Worm (Caenorhabditis elegans) whole organism, L3 larva: ENCODE results near the gene gst-28.

Experiments
- ama-1 ChIP-seq: fragments of 150-350 bp; optimal IDR thresholded peaks from 2 replicates; lab custom pipeline; 2018
- elt-2 ChIP-seq: sonication (generic microtip); optimal IDR thresholded peaks from 2 replicates; lab custom pipeline; 2016; ENCODE audit warnings: missing genetic modification reagents, mild to moderate bottlenecking, missing genetic modification characterization, missing compliant biosample characterization
- elt-3 ChIP-seq, 3 experiments: fragments of 150-350 bp in 1 of 3; sonication (generic microtip) in 2 of 3; optimal IDR thresholded peaks; 2 replicates in 2 of 3; 4 replicates in 1 of 3; lab custom pipeline; 2014 to 2017; ENCODE audit warnings: missing biosample characterization in 3 of 3, missing genetic modification characterization in 3 of 3
- fkh-10 ChIP-seq: sonication (generic microtip); optimal IDR thresholded peaks from 2 replicates; lab custom pipeline; 2017; ENCODE audit warnings: missing biosample characterization, missing genetic modification reagents, missing genetic modification characterization
- fkh-2 ChIP-seq: fragments of 150-350 bp; optimal IDR thresholded peaks from 2 replicates; lab custom pipeline; 2014; ENCODE audit warnings: missing biosample characterization, missing genetic modification reagents, missing genetic modification characterization
- nfya-1 ChIP-seq: sonication (generic microtip); optimal IDR thresholded peaks from 2 replicates; lab custom pipeline; 2017; ENCODE audit warnings: missing genetic modification characterization, mild to moderate bottlenecking, missing compliant biosample characterization, antibody characterized with exemption, moderate library complexity; ENCODE audit not compliant: insufficient read depth
- nhr-25 ChIP-seq: sonication (generic microtip); optimal IDR thresholded peaks from 2 replicates; lab custom pipeline; 2017; ENCODE audit warnings: missing biosample characterization, missing genetic modification characterization
- sea-2 ChIP-seq: fragments of 150-350 bp; sonication (generic microtip); optimal IDR thresholded peaks from 4 replicates; lab custom pipeline; 2014; ENCODE audit warnings: missing biosample characterization, missing genetic modification reagents, missing genetic modification characterization
- snpc-4 ChIP-seq: fragments of 150-350 bp; optimal IDR thresholded peaks from 2 replicates; lab custom pipeline; 2014; ENCODE audit warnings: missing biosample characterization, missing genetic modification characterization
- unc-39 ChIP-seq: sonication (generic microtip); optimal IDR thresholded peaks from 4 replicates; lab custom pipeline; 2017; ENCODE audit warnings: missing biosample characterization, missing genetic modification characterization
- unc-62 ChIP-seq: fragments of 150-350 bp; sonication (generic microtip); optimal IDR thresholded peaks from 4 replicates; lab custom pipeline; 2014; ENCODE audit warnings: missing biosample characterization, missing genetic modification reagents, missing genetic modification characterization
- ztf-11 ChIP-seq: fragments of 150-350 bp; optimal IDR thresholded peaks from 2 replicates; lab custom pipeline; 2014; ENCODE audit warnings: missing biosample characterization, missing genetic modification characterization
- ztf-4 ChIP-seq: fragments of 150-350 bp; optimal IDR thresholded peaks from 2 replicates; lab custom pipeline; 2014; ENCODE audit warnings: missing biosample characterization, missing genetic modification characterization

ce11 chrII:15212260-15212914 is 45.0 kb upstream of the gst-28 start:
- TF ChIP-seq ztf-11 (tag; lab: Kevin White, UChicago), result no peak
- no peak for TF ChIP-seq snpc-4 (tag; lab: Kevin White, UChicago)
- peak; percentile 17 for TF ChIP-seq ama-1 (lab: Kevin White, UChicago)
- TF ChIP-seq fkh-2 (tag; lab: Kevin White, UChicago), result no peak
- no peak for TF ChIP-seq unc-62 (GFP tag; lab: Kevin White, UChicago)
- TF ChIP-seq nhr-25 (tag; lab: Kevin White, UChicago), result peak; percentile 82
- TF ChIP-seq elt-3 (tag; optimal IDR thresholded peaks at IDR 0.05; lab: Kevin White, UChicago), result no peak
- no peak for TF ChIP-seq fkh-10 (GFP tag; lab: Kevin White, UChicago)
- peak; percentile 8 for TF ChIP-seq nfya-1 (tag; lab: Kevin White, UChicago)
- TF ChIP-seq ztf-4 (tag; lab: Kevin White, UChicago), result no peak
- no peak for TF ChIP-seq elt-2 (tag; lab: Kevin White, UChicago)
- TF ChIP-seq unc-39 (tag; lab: Kevin White, UChicago), result no peak
- TF ChIP-seq sea-2 (GFP tag; lab: Kevin White, UChicago), result no peak
